Worm (Caenorhabditis elegans) whole organism, L3 larva: ENCODE results near the gene ugt-64.

Experiments
- aly-2 ChIP-seq: fragments of 150-350 bp; optimal IDR thresholded peaks from 2 replicates; lab custom pipeline; 2014; ENCODE audit warnings: missing biosample characterization, missing genetic modification characterization
- ceh-16 ChIP-seq: sonication (generic microtip); optimal IDR thresholded peaks from 2 replicates; lab custom pipeline; 2017; ENCODE audit warnings: missing biosample characterization, missing genetic modification characterization
- ceh-28 ChIP-seq: fragments of 150-350 bp; optimal IDR thresholded peaks from 2 replicates; lab custom pipeline; 2014; ENCODE audit warnings: missing biosample characterization, missing genetic modification reagents, missing genetic modification characterization
- ceh-9 ChIP-seq: sonication (generic microtip); optimal IDR thresholded peaks from 2 replicates; lab custom pipeline; 2018; ENCODE audit warnings: missing biosample characterization, missing genetic modification characterization
- egl-27 ChIP-seq: sonication (generic microtip); optimal IDR thresholded peaks from 4 replicates; lab custom pipeline; 2017; ENCODE audit warnings: missing biosample characterization, missing genetic modification reagents, missing genetic modification characterization
- egl-5 ChIP-seq: fragments of 150-350 bp; optimal IDR thresholded peaks from 2 replicates; lab custom pipeline; 2017; ENCODE audit warnings: missing biosample characterization, missing genetic modification reagents, missing genetic modification characterization, inconsistent platforms
- elt-1 ChIP-seq: fragments of 150-350 bp; optimal IDR thresholded peaks from 2 replicates; lab custom pipeline; 2014; ENCODE audit warnings: missing biosample characterization, missing genetic modification characterization
- eor-1 ChIP-seq, 2 experiments: fragments of 150-350 bp; optimal IDR thresholded peaks; 2 replicates each; lab custom pipeline; 2014 to 2018; ENCODE audit warnings: missing biosample characterization in 2 of 2, missing genetic modification characterization in 2 of 2
- fkh-10 ChIP-seq: sonication (generic microtip); optimal IDR thresholded peaks from 2 replicates; lab custom pipeline; 2017; ENCODE audit warnings: missing biosample characterization, missing genetic modification reagents, missing genetic modification characterization
- fkh-2 ChIP-seq: fragments of 150-350 bp; optimal IDR thresholded peaks from 2 replicates; lab custom pipeline; 2014; ENCODE audit warnings: missing biosample characterization, missing genetic modification reagents, missing genetic modification characterization
- fos-1 ChIP-seq: fragments of 150-350 bp; optimal IDR thresholded peaks from 2 replicates; lab custom pipeline; 2014; ENCODE audit warnings: missing biosample characterization, missing genetic modification characterization
- hmg-11 ChIP-seq: sonication (generic microtip); optimal IDR thresholded peaks from 2 replicates; lab custom pipeline; 2016; ENCODE audit warnings: missing genetic modification characterization, missing compliant biosample characterization
- jun-1 ChIP-seq: fragments of 150-350 bp; optimal IDR thresholded peaks from 2 replicates; lab custom pipeline; 2014; ENCODE audit warnings: missing biosample characterization, missing genetic modification reagents, missing genetic modification characterization
- lin-15B ChIP-seq: fragments of 150-350 bp; optimal IDR thresholded peaks from 2 replicates; lab custom pipeline; 2014; ENCODE audit warnings: missing biosample characterization, missing genetic modification characterization
- mml-1 ChIP-seq: fragments of 150-350 bp; sonication (generic microtip); optimal IDR thresholded peaks from 3 replicates; lab custom pipeline; 2014; ENCODE audit warnings: missing biosample characterization, missing genetic modification characterization
- nfya-1 ChIP-seq: sonication (generic microtip); optimal IDR thresholded peaks from 2 replicates; lab custom pipeline; 2017; ENCODE audit warnings: missing genetic modification characterization, mild to moderate bottlenecking, missing compliant biosample characterization, antibody characterized with exemption, moderate library complexity; ENCODE audit not compliant: insufficient read depth
- nhr-12 ChIP-seq: fragments of 150-350 bp; optimal IDR thresholded peaks from 2 replicates; lab custom pipeline; 2014; ENCODE audit warnings: missing biosample characterization, missing genetic modification characterization
- nhr-23 ChIP-seq: fragments of 150-350 bp; optimal IDR thresholded peaks from 2 replicates; lab custom pipeline; 2014; ENCODE audit warnings: missing biosample characterization, missing genetic modification reagents, missing genetic modification characterization
- nhr-237 ChIP-seq: fragments of 150-350 bp; optimal IDR thresholded peaks from 2 replicates; lab custom pipeline; 2014; ENCODE audit warnings: missing biosample characterization, missing genetic modification characterization
- nhr-25 ChIP-seq: sonication (generic microtip); optimal IDR thresholded peaks from 2 replicates; lab custom pipeline; 2017; ENCODE audit warnings: missing biosample characterization, missing genetic modification characterization
- nhr-28 ChIP-seq: fragments of 150-350 bp; optimal IDR thresholded peaks from 2 replicates; lab custom pipeline; 2014; ENCODE audit warnings: missing biosample characterization, missing genetic modification characterization
- nhr-43 ChIP-seq: sonication (generic microtip); optimal IDR thresholded peaks from 2 replicates; lab custom pipeline; 2016; ENCODE audit warnings: mild to moderate bottlenecking, missing genetic modification characterization, missing compliant biosample characterization; ENCODE audit not compliant: poor library complexity, severe bottlenecking
- nhr-67 ChIP-seq: fragments of 150-350 bp; optimal IDR thresholded peaks from 2 replicates; lab custom pipeline; 2014; ENCODE audit warnings: missing biosample characterization, missing genetic modification characterization
- nhr-76 ChIP-seq: fragments of 150-350 bp; sonication (generic microtip); optimal IDR thresholded peaks from 5 replicates; lab custom pipeline; 2014; ENCODE audit warnings: missing biosample characterization, missing genetic modification characterization
- pha-4 ChIP-seq: fragments of 150-350 bp; optimal IDR thresholded peaks from 2 replicates; lab custom pipeline; 2014; ENCODE audit warnings: missing biosample characterization, missing genetic modification reagents, missing genetic modification characterization
- pqm-1 ChIP-seq: fragments of 150-350 bp; optimal IDR thresholded peaks from 2 replicates; lab custom pipeline; 2017; ENCODE audit warnings: missing biosample characterization, missing genetic modification characterization, inconsistent platforms
- sea-2 ChIP-seq: fragments of 150-350 bp; sonication (generic microtip); optimal IDR thresholded peaks from 4 replicates; lab custom pipeline; 2014; ENCODE audit warnings: missing biosample characterization, missing genetic modification reagents, missing genetic modification characterization
- skn-1 ChIP-seq: fragments of 150-350 bp; optimal IDR thresholded peaks from 2 replicates; lab custom pipeline; 2014; ENCODE audit warnings: missing biosample characterization, missing genetic modification characterization
- snpc-4 ChIP-seq: fragments of 150-350 bp; optimal IDR thresholded peaks from 2 replicates; lab custom pipeline; 2014; ENCODE audit warnings: missing biosample characterization, missing genetic modification characterization
- unc-39 ChIP-seq: sonication (generic microtip); optimal IDR thresholded peaks from 4 replicates; lab custom pipeline; 2017; ENCODE audit warnings: missing biosample characterization, missing genetic modification characterization
- zag-1 ChIP-seq: fragments of 150-350 bp; optimal IDR thresholded peaks from 2 replicates; lab custom pipeline; 2014; ENCODE audit warnings: missing biosample characterization, missing genetic modification characterization
- ztf-4 ChIP-seq: fragments of 150-350 bp; optimal IDR thresholded peaks from 2 replicates; lab custom pipeline; 2014; ENCODE audit warnings: missing biosample characterization, missing genetic modification characterization

The ugt-64 gene

DNA sequence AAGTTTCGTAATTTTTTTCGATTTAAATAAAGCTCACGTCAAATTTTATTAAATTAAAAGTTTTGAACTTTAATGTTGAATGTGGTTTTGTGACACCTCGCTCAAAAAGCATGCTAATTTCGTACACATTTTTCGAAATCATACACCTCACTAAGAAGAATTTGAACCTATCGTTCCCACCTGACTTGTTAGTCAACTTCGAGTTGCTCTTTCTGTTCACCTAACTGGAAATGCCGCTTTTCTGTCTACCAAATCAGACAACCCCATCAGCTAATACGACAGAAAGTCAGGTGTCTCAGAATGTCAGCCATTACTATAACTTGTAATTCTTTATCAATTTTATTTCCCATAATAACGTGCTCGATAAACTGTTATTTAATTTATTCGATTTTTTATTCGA, 24.3 kb upstream of the ugt-64 start, which contains the start of gene srbc-66:
Gene srbc-66, plus strand, starts transcription at position 301 of the 400 bp plus-strand sequence.
- no peak for TF ChIP-seq fos-1 (tag; lab: Kevin White, UChicago)

DNA sequence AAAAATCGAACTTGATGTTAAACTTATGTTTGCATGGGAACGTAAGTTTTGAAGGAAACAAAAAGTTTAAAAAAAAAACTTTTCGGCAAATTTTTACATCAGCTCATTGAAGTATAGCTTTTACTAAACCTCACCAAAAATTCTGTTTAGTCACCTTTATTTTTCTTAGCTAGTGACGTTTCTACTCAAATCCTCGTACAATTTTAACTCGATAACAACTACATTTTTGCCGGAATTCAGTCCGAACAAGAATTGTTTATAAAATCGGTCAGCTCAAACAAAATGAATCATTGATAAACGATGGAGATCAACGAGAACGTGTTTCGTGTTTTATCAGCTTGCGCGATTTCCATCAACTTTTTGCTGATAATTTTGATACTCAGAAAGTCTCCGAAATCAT, 20.7 kb upstream of the ugt-64 start, which contains the start of gene str-260:
Gene str-260, plus strand, starts transcription at position 301 of the 400 bp plus-strand sequence.
- no peak for TF ChIP-seq egl-27 (tag; lab: Kevin White, UChicago)
- no peak for TF ChIP-seq elt-1 (tag; lab: Kevin White, UChicago)
- no peak for TF ChIP-seq snpc-4
- no peak for TF ChIP-seq eor-1 (tag; optimal IDR thresholded peaks at IDR 0.05; lab: Kevin White, UChicago)
- TF ChIP-seq nhr-12 (tag; lab: Kevin White, UChicago): no peak
- TF ChIP-seq skn-1: no peak
- no peak for TF ChIP-seq lin-15B (tag; lab: Kevin White, UChicago)

DNA sequence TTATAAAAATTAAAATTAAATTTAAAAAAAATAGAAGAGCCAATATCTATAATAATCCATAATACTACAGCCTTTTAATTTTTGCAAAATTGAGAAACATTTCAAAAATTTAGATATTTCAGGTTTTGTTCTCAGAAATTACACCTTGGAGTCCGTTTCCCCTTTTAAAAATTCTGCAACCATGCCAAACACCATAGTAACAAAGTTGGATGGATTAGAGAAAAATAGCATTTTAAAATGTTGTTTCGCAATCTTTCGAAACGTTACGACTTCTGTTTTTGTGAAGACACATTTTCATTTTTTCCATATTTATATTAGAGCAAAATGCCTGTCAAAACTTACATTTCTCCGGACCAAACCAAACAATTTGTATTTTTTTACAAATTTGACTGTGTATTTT, 18.8 kb upstream of the ugt-64 start, which contains the start of gene T24A6.7:
Gene T24A6.7, plus strand, starts transcription at position 301 of the 400 bp plus-strand sequence.
- no peak for TF ChIP-seq eor-1 (tag; optimal IDR thresholded peaks at IDR 0.05; lab: Kevin White, UChicago)
- no peak for TF ChIP-seq fos-1 (tag; lab: Kevin White, UChicago)
- TF ChIP-seq fkh-10 (GFP tag; lab: Kevin White, UChicago): no peak
- no peak for TF ChIP-seq zag-1 (tag; lab: Kevin White, UChicago)
- no peak for TF ChIP-seq nhr-25
- no peak for TF ChIP-seq ceh-9
- TF ChIP-seq egl-27 (tag; lab: Kevin White, UChicago): no peak
- TF ChIP-seq pha-4 (tag; lab: Kevin White, UChicago): no peak
- TF ChIP-seq sea-2 (GFP tag; lab: Kevin White, UChicago): no peak
- TF ChIP-seq aly-2 (tag; lab: Kevin White, UChicago): no peak

DNA sequence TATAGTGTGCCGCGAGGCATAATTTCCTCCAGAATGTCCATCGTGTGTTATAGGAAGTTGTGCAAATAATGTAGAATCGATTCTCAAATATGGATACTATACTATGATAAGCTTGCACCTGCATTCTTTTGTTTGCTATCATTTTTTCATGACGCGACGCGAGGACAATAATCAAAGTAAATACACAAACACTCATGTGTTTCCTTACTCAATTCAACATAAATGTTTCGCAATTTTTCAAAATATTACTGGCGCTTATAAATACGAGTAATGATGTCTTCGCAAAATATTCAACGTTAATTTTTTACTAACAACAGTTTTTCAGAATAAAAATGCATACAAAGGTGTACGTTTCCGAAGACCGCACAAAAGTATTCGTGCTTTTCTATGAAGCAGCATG, 17.1 kb upstream of the ugt-64 start, which contains the start of gene irg-1:
Gene irg-1, plus strand, starts transcription at position 326 of the 400 bp plus-strand sequence.
- TF ChIP-seq unc-39 (no peak), nhr-28 (tag; lab: Kevin White, UChicago) (no peak), pqm-1 (peak; percentile 37)
- TF ChIP-seq, all 47 proteins: peak for 1

DNA sequence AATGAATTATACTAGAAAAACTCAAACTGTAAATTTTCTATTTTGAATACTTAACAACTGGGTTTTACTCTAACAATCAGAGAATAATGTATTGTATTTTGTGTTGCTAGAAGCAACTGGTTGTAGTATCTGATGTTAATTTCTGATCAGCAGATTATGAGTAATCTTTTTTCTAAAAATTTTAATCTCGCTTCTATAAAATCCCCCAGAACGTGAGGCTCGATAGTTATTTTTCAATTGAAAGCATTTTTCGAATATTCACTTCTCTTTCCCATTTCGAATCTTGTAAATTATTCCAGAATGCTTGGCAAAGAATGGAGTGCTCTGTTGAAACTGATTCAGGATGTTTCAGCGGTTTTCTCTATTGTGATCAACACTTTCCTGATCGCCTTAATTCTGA, 11.7 kb upstream of the ugt-64 start, which contains the start of gene str-227:
Gene str-227, plus strand, starts transcription at position 301 of the 400 bp plus-strand sequence.
- TF ChIP-seq nhr-23 (tag; lab: Kevin White, UChicago) (no peak), pqm-1 (no peak), fkh-10 (GFP tag; lab: Kevin White, UChicago) (no peak), nhr-76 (no peak), ceh-28 (tag; lab: Kevin White, UChicago) (no peak), nhr-237 (tag; lab: Kevin White, UChicago) (no peak), ztf-4 (no peak), jun-1 (tag; lab: Kevin White, UChicago) (no peak), mml-1 (no peak), unc-39 (no peak), lin-15B (tag; lab: Kevin White, UChicago) (no peak), ceh-16 (tag; lab: Kevin White, UChicago) (no peak)
- TF ChIP-seq, all 47 proteins: peak for 0

DNA sequence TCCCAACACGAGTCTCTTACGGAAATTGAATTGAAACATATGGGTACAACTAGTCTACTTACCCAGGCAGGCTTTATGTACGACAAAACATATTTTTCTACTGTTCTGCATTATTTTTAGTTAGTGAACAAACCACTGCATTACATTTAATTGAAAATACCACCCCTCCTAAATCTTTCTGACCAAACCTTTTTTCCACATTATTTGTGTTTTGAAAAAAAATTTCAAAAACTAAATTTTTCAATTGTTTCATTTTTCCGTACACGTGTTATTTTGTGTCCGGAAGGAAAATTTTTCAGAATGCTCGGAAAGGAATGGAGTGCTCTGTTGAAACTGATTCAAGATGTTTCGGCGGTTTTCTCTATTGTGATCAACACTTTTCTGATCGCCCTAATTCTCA, 6.2 kb upstream of the ugt-64 start, which contains the start of gene str-226:
Gene str-226, plus strand, starts transcription at position 301 of the 400 bp plus-strand sequence.
- TF ChIP-seq nhr-76 (no peak), nhr-43 (no peak), nhr-28 (tag; lab: Kevin White, UChicago) (no peak), nhr-67 (tag; lab: Kevin White, UChicago) (no peak), hmg-11 (tag; lab: Kevin White, UChicago) (no peak), nfya-1 (tag; lab: Kevin White, UChicago) (no peak), fkh-2 (no peak), egl-5 (no peak), elt-1 (tag; lab: Kevin White, UChicago) (no peak), nhr-23 (tag; lab: Kevin White, UChicago) (no peak)
